Fruit fly (Drosophila melanogaster) whole organism, pupa: ENCODE measurements around the gene Mcm3.

Experiments used
- CG10348 ChIP-seq: fragments of 200-800 bp; sonication (Bioruptor generic); IDR thresholded peaks from 2 replicates; pipeline ENCODE4 v1.3.6; 2022; ENCODE audit warnings: missing biosample characterization, missing genetic modification characterization
- CG13204 ChIP-seq: fragments of 200-800 bp; sonication (Bioruptor generic); optimal IDR thresholded peaks from 2 replicates; lab custom pipeline; 2018; ENCODE audit warnings: missing biosample characterization, mild to moderate bottlenecking, missing genetic modification characterization, moderate library complexity
- CG14655 ChIP-seq: fragments of 200-800 bp; sonication (Bioruptor generic); optimal IDR thresholded peaks from 3 replicates; lab custom pipeline; 2017; ENCODE audit warnings: mild to moderate bottlenecking, missing biosample characterization, missing genetic modification reagents, missing genetic modification characterization
- CG32121 ChIP-seq: fragments of 200-800 bp; sonication (Bioruptor generic); IDR thresholded peaks from 2 replicates; pipeline ENCODE4 v1.3.6; 2022; ENCODE audit warnings: missing biosample characterization, missing genetic modification characterization
- CG34367 ChIP-seq: fragments of 200-800 bp; sonication (Bioruptor generic); optimal IDR thresholded peaks from 2 replicates; lab custom pipeline; 2018; ENCODE audit warnings: missing biosample characterization, mild to moderate bottlenecking, missing genetic modification characterization
- CG4496 ChIP-seq: fragments of 200-800 bp; sonication (Bioruptor generic); IDR thresholded peaks from 3 replicates; pipeline ENCODE4 v1.3.6; 2022; ENCODE audit warnings: missing biosample characterization, missing genetic modification characterization
- CG8159 ChIP-seq: fragments of 200-800 bp; sonication (Bioruptor generic); optimal IDR thresholded peaks from 3 replicates; lab custom pipeline; 2018; ENCODE audit warnings: missing biosample characterization, mild to moderate bottlenecking, missing genetic modification characterization, moderate library complexity
- Ets98B ChIP-seq: fragments of 200-800 bp; sonication (Bioruptor generic); IDR thresholded peaks from 2 replicates; pipeline ENCODE4 v1.3.6; 2022; ENCODE audit warnings: missing biosample characterization, missing genetic modification characterization
- Pif1A ChIP-seq: fragments of 200-800 bp; sonication (Bioruptor generic); optimal IDR thresholded peaks from 3 replicates; lab custom pipeline; 2016; ENCODE audit warnings: missing biosample characterization, missing genetic modification characterization
- fd96Ca ChIP-seq: fragments of 200-800 bp; sonication (Bioruptor generic); IDR thresholded peaks from 3 replicates; pipeline ENCODE4 v1.3.6; 2022; ENCODE audit warnings: missing biosample characterization, missing genetic modification characterization

DNA sequence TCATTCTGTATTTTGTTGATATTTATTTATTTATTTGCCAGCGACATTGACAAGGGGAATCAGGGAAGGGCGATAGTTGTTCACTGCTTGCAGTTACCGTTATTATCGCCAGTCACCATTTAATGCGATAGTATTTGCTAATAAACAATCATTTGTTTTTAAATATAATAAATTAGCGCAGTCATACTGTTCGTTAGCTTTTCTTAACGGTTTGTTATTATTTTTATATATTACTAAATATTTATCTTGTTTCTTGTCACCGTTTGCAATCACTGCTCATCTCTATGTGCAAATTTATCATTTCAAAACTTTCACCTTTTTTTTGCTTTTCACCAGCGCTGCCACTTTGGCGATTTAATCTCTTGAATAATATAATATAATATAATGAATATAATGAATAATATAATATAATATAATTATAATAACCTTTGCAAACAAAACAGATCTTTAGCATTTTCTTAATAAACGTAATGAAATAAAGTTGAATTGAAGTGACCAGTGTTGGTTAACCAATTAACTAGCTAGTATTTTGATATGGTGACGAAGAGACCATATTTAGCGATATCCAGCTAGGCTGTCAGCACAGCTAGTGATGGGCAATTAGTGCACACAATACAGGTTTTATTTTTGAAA, 5.7 kb downstream of the Mcm3 start, which contains the start of the genes CG3309 and XRCC1:
- TF ChIP-seq Pif1A, result no peak
- TF ChIP-seq fd96Ca (GFP tag; lab: Robert Waterston, UW), result peak; percentile 53; the same call in 1 of the 3 replicates
- TF ChIP-seq CG14655 (GFP tag; lab: Kevin White, UChicago), result no peak
- no peak for TF ChIP-seq CG10348
- TF ChIP-seq CG13204 (GFP tag; lab: Kevin White, UChicago), result no peak
- peak; percentile 40; the same call in 1 of the 2 replicates for TF ChIP-seq CG32121
- peak; percentile 33 for TF ChIP-seq CG8159
- TF ChIP-seq CG4496 (GFP tag; lab: Robert Waterston, UW), result peak; percentile 54; the same call in 1 of the 3 replicates
- TF ChIP-seq Ets98B (GFP tag; lab: Robert Waterston, UW), result peak; percentile 2; the same call in 1 of the 2 replicates
- no peak for TF ChIP-seq CG34367 (tag; lab: Kevin White, UChicago)
